Fruit fly (Drosophila melanogaster): ENCODE data around the gene tzn.

tzn gene

DNA sequence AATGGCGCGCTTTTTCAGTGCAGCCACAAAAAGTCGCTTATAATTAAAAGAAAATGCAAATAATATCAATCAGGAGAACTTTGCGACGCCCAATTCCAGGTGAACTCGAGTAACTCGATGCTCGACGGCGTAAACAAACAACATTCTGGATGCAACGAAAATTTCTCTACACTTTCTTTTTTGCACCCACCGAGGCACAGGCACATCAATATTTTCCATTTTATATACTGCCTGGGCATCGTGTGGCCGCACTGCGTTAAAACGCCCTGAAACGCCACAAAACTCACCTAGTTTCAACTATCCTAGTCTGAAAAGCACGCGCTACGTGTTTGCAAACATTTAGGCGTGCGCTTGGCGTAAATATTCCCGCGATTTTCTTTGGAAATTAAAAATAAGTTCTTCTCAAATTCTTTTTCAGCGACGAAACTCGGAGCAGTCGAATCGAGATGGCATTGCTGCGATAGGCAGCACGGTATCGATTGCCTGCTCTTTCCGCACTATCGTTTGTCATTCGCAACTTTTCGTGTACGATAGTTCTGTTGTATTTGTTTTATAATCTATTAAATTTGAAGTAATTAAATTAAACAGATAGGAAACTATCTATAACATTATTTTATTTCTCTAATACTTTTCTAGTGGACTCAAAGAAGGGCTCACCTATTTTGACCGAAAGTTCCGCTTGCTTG, 12.6 kb upstream of the tzn start, which contains the start of gene Pcif1 (continued):
- peak; percentile 90 for TF ChIP-seq MESR4 (GFP tag; optimal IDR thresholded peaks at IDR 0.05)
- TF ChIP-seq HmgZ (tag; optimal IDR thresholded peaks at IDR 0.05) = peak; percentile 47
- TF ChIP-seq CG17186 (GFP tag; optimal IDR thresholded peaks at IDR 0.05) = peak; percentile 72
- no peak for TF ChIP-seq Neu2 (GFP tag; optimal IDR thresholded peaks at IDR 0.05; ENCODE audit: borderline replicate concordance)
- TF ChIP-seq CG33557 (GFP tag; optimal IDR thresholded peaks at IDR 0.05) = peak; percentile 47
- peak; percentile 37 for TF ChIP-seq sug (tag; optimal IDR thresholded peaks at IDR 0.05)
- no peak for TF ChIP-seq Hr3 (GFP tag; optimal IDR thresholded peaks at IDR 0.05)
- TF ChIP-seq CG3995 (GFP tag; optimal IDR thresholded peaks at IDR 0.05) = peak; percentile 41
- peak; percentile 53 for TF ChIP-seq nerfin-1 (tag; optimal IDR thresholded peaks at IDR 0.05)
- peak; percentile 20; the same call in 1 of the 2 replicates for TF ChIP-seq vvl (GFP tag; IDR thresholded peaks at IDR 0.05)
- no peak for TF ChIP-seq fu2 (GFP tag; optimal IDR thresholded peaks at IDR 0.05)
- TF ChIP-seq CG2120 (GFP tag; optimal IDR thresholded peaks at IDR 0.05) = peak; percentile 36
- TF ChIP-seq nmo (GFP tag; optimal IDR thresholded peaks at IDR 0.05) = peak; percentile 47
- TF ChIP-seq Gug (GFP tag; IDR thresholded peaks at IDR 0.05) = peak; percentile 63; the same call in 2 of the 4 replicates
- TF ChIP-seq CG15601 (tag; optimal IDR thresholded peaks at IDR 0.05) = peak; percentile 51
- peak; percentile 99 for TF ChIP-seq CG14860 (GFP tag; IDR thresholded peaks at IDR 0.05; ENCODE audit: partially characterized antibody)
- peak; percentile 44 for TF ChIP-seq CG4617 (GFP tag; optimal IDR thresholded peaks at IDR 0.05; ENCODE audit: borderline replicate concordance)
- TF ChIP-seq CG9932 (GFP tag; IDR thresholded peaks at IDR 0.05) = peak; percentile 80
- 0 out of 2 replicates have a peak, but pooled peaks have one; percentile 57 for TF ChIP-seq sob (GFP tag; IDR thresholded peaks at IDR 0.05)
- TF ChIP-seq jigr1 (GFP tag; IDR thresholded peaks at IDR 0.05) = no peak
- TF ChIP-seq CG13287 (GFP tag; IDR thresholded peaks at IDR 0.05; ENCODE audit: partially characterized antibody) = peak; percentile 99
- TF ChIP-seq CG2116 (GFP tag; optimal IDR thresholded peaks at IDR 0.05) = peak; percentile 78
- TF ChIP-seq Bdp1 (GFP tag; optimal IDR thresholded peaks at IDR 0.05) = no peak
- peak; percentile 66 for TF ChIP-seq Dp (GFP tag; optimal IDR thresholded peaks at IDR 0.05)
- TF ChIP-seq CG10321 (GFP tag; IDR thresholded peaks at IDR 0.05) = no peak
- peak; percentile 6 for TF ChIP-seq CG13296 (GFP tag; optimal IDR thresholded peaks at IDR 0.05)
- peak; percentile 67 for TF ChIP-seq trem (tag; optimal IDR thresholded peaks at IDR 0.05)
- TF ChIP-seq kah (GFP tag; optimal IDR thresholded peaks at IDR 0.05) = peak; percentile 1
- TF ChIP-seq HmgD (GFP tag; optimal IDR thresholded peaks at IDR 0.05) = peak; percentile 22
- TF ChIP-seq row (GFP tag; IDR thresholded peaks at IDR 0.05) = peak; percentile 73
- TF ChIP-seq CG17829 (tag; optimal IDR thresholded peaks at IDR 0.05) = peak; percentile 64
- peak; percentile 39 for TF ChIP-seq nom (GFP tag; optimal IDR thresholded peaks at IDR 0.05)
- TF ChIP-seq gfzf (GFP tag; optimal IDR thresholded peaks at IDR 0.05) = peak; percentile 23
- TF ChIP-seq nerfin-2 (GFP tag; IDR thresholded peaks at IDR 0.05; ENCODE audit: partially characterized antibody) = peak; percentile 98
- TF ChIP-seq unpg (GFP tag; optimal IDR thresholded peaks at IDR 0.05) = peak; percentile 28
- peak; percentile 100 for TF ChIP-seq amos (GFP tag; IDR thresholded peaks at IDR 0.05; ENCODE audit: partially characterized antibody)
- TF ChIP-seq CG12769 (tag; optimal IDR thresholded peaks at IDR 0.05) = no peak
- TF ChIP-seq knrl (GFP tag; IDR thresholded peaks at IDR 0.05; ENCODE audit: partially characterized antibody) = peak; percentile 99
- peak; percentile 53; the same call in 2 of the 3 replicates for TF ChIP-seq zfh1 (GFP tag; IDR thresholded peaks at IDR 0.05)
- TF ChIP-seq unc-4 (GFP tag; IDR thresholded peaks at IDR 0.05; ENCODE audit: partially characterized antibody) = peak; percentile 99
- TF ChIP-seq slbo (GFP tag; IDR thresholded peaks at IDR 0.05) = peak; percentile 56
- TF ChIP-seq CG6272 (GFP tag; IDR thresholded peaks at IDR 0.05) = peak; percentile 62
- TF ChIP-seq CG32767 (GFP tag; IDR thresholded peaks at IDR 0.05) = peak; percentile 63
- TF ChIP-seq CG12299 (tag; optimal IDR thresholded peaks at IDR 0.05) = peak; percentile 4
- peak; percentile 98 for TF ChIP-seq Dll (GFP tag; IDR thresholded peaks at IDR 0.05; ENCODE audit: partially characterized antibody)
- no peak for TF ChIP-seq Antp (GFP tag; optimal IDR thresholded peaks at IDR 0.05)
- 0 out of 2 replicates have a peak, but pooled peaks have one; percentile 31 for TF ChIP-seq cas (GFP tag; IDR thresholded peaks at IDR 0.05)
- peak; percentile 10 for TF ChIP-seq Jarid2 (GFP tag; optimal IDR thresholded peaks at IDR 0.05)
